Worm (Caenorhabditis elegans) whole organism, L1 larva: Measurements from ENCODE around the gene T07E3.3.

Experiments
- ceh-8 ChIP-seq: fragments of 200-800 bp; sonication (Bioruptor generic); optimal IDR thresholded peaks from 2 replicates; lab custom pipeline; 2018; ENCODE audit warnings: mild to moderate bottlenecking, missing genetic modification characterization, moderate library complexity, missing compliant biosample characterization
- egl-27 ChIP-seq, 2 experiments: fragments of 150-350 bp in 1 of 2; sonication (generic microtip); optimal IDR thresholded peaks; 3 replicates each; lab custom pipeline; 2017 to 2018; ENCODE audit warnings: missing biosample characterization in 2 of 2, missing genetic modification characterization in 2 of 2, missing genetic modification reagents in 2 of 2
- elt-3 ChIP-seq, 6 experiments: fragments of 150-350 bp in 1 of 6; sonication (generic microtip); optimal IDR thresholded peaks; 2 replicates each; lab custom pipeline; 2017 to 2018; ENCODE audit warnings: missing biosample characterization in 6 of 6, missing genetic modification characterization in 6 of 6, inconsistent platforms in 1 of 6
- nhr-11 ChIP-seq: fragments of 150-350 bp; optimal IDR thresholded peaks from 2 replicates; lab custom pipeline; 2014; ENCODE audit warnings: missing biosample characterization, missing genetic modification characterization
- nhr-12 ChIP-seq: sonication (generic microtip); optimal IDR thresholded peaks from 2 replicates; lab custom pipeline; 2017; ENCODE audit warnings: missing biosample characterization, missing genetic modification characterization
- nhr-28 ChIP-seq: fragments of 150-350 bp; optimal IDR thresholded peaks from 2 replicates; lab custom pipeline; 2014; ENCODE audit warnings: missing biosample characterization, missing genetic modification characterization
- nhr-77 ChIP-seq: fragments of 150-350 bp; optimal IDR thresholded peaks from 2 replicates; lab custom pipeline; 2014; ENCODE audit warnings: missing biosample characterization, missing genetic modification characterization
- snpc-4 ChIP-seq: fragments of 150-350 bp; optimal IDR thresholded peaks from 2 replicates; lab custom pipeline; 2014; ENCODE audit warnings: missing biosample characterization, missing genetic modification characterization
- sox-4 ChIP-seq: sonication (generic microtip); optimal IDR thresholded peaks from 2 replicates; lab custom pipeline; 2016; ENCODE audit warnings: missing genetic modification characterization, missing compliant biosample characterization
- sptf-1 ChIP-seq: fragments of 150-350 bp; optimal IDR thresholded peaks from 2 replicates; lab custom pipeline; 2014; ENCODE audit warnings: missing biosample characterization, missing genetic modification characterization
- sup-37 ChIP-seq: fragments of 200-800 bp; sonication (Bioruptor generic); optimal IDR thresholded peaks from 2 replicates; lab custom pipeline; 2018; ENCODE audit warnings: mild to moderate bottlenecking, missing genetic modification characterization, missing compliant biosample characterization
- ztf-11 ChIP-seq, 2 experiments: sonication (generic microtip); optimal IDR thresholded peaks; 2 replicates each; lab custom pipeline; 2016 to 2017; ENCODE audit warnings: missing genetic modification characterization in 2 of 2, missing biosample characterization in 1 of 2, missing compliant biosample characterization in 1 of 2
- ztf-4 ChIP-seq: fragments of 150-350 bp; optimal IDR thresholded peaks from 2 replicates; lab custom pipeline; 2014; ENCODE audit warnings: missing biosample characterization, missing genetic modification characterization

ce11 chrIII:6885889-6886288 lies 17.8 kb upstream of the T07E3.3 start:
- TF ChIP-seq ceh-8 (GFP tag; lab: Kevin White, UChicago): no peak
- TF ChIP-seq sup-37 (GFP tag; lab: Kevin White, UChicago): no peak
- no peak for TF ChIP-seq snpc-4 (tag; lab: Kevin White, UChicago)
- no peak for TF ChIP-seq nhr-77 (tag; lab: Kevin White, UChicago)
- TF ChIP-seq nhr-12 (tag; lab: Kevin White, UChicago): no peak
- no peak for TF ChIP-seq nhr-11 (tag; lab: Kevin White, UChicago)
- TF ChIP-seq egl-27 (tag; optimal IDR thresholded peaks at IDR 0.05; lab: Kevin White, UChicago): no peak
- no peak for TF ChIP-seq elt-3 (tag; optimal IDR thresholded peaks at IDR 0.05; lab: Kevin White, UChicago)
- TF ChIP-seq ztf-4 (tag; lab: Kevin White, UChicago): no peak
- no peak for TF ChIP-seq nhr-28 (tag; lab: Kevin White, UChicago)
- no peak for TF ChIP-seq ztf-11 (tag; optimal IDR thresholded peaks at IDR 0.05; lab: Kevin White, UChicago)
- TF ChIP-seq sptf-1 (tag; lab: Kevin White, UChicago): no peak
- no peak for TF ChIP-seq sox-4 (tag; lab: Kevin White, UChicago)
